Fruit fly (Drosophila melanogaster): ENCODE results near the gene cype.

DNA sequence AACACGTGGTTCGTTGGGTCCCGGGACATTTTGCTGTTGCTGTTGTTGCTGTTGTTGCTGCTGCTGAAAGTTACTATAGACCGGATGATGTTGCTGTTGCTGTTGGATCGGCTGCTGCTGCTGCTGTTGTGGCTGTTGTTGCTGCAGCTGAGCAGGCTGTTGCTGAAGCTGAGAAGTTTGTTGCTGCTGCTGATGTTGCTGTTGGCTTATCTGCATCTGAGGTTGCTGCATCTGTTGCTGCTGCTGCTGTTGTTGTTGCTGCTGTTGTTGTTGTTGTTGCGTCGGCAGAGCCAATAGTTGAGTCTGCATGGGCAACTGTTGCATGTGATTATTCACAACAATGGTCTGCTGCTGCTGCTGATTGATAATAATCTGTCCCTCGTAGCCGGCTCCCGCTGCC, 6.0 kb upstream of the cype start:
- TF ChIP-seq CG7101 (tag; optimal IDR thresholded peaks at IDR 0.05) (no peak), Hr96 (GFP tag; optimal IDR thresholded peaks at IDR 0.05) (no peak), CG33017 (tag; optimal IDR thresholded peaks at IDR 0.05) (no peak), bab1 (GFP tag; optimal IDR thresholded peaks at IDR 0.05) (no peak), pad (GFP tag; optimal IDR thresholded peaks at IDR 0.05) (no peak), Crg-1 (GFP tag; optimal IDR thresholded peaks at IDR 0.05) (no peak), tj (GFP tag; optimal IDR thresholded peaks at IDR 0.05) (no peak), toe (GFP tag; optimal IDR thresholded peaks at IDR 0.05) (no peak), CG12768 (GFP tag; optimal IDR thresholded peaks at IDR 0.05) (no peak), CG14711 (tag; optimal IDR thresholded peaks at IDR 0.05) (no peak), CG1620 (GFP tag; optimal IDR thresholded peaks at IDR 0.05) (no peak), CG11617 (GFP tag; optimal IDR thresholded peaks at IDR 0.05) (no peak), ovo (GFP tag; optimal IDR thresholded peaks at IDR 0.05) (no peak)

Measured in whole organism, adult.